Worm (Caenorhabditis elegans) whole organism, L2 larva: ENCODE data around the gene srj-38.

Source experiments
- ZK546.5 ChIP-seq: sonication (generic microtip); optimal IDR thresholded peaks from 2 replicates; lab custom pipeline; 2017; ENCODE audit warnings: missing biosample characterization, missing genetic modification characterization
- elt-3 ChIP-seq: sonication (generic microtip); optimal IDR thresholded peaks from 2 replicates; lab custom pipeline; 2017; ENCODE audit warnings: missing biosample characterization, missing genetic modification characterization
- fos-1 ChIP-seq: fragments of 150-350 bp; optimal IDR thresholded peaks from 2 replicates; lab custom pipeline; 2014; ENCODE audit warnings: missing biosample characterization, missing genetic modification characterization
- lin-39 ChIP-seq: fragments of 150-350 bp; optimal IDR thresholded peaks from 2 replicates; lab custom pipeline; 2014; ENCODE audit warnings: missing biosample characterization, missing genetic modification reagents, missing genetic modification characterization
- nhr-10 ChIP-seq: sonication (generic microtip); optimal IDR thresholded peaks from 2 replicates; lab custom pipeline; 2017; ENCODE audit warnings: missing biosample characterization, missing genetic modification characterization
- snpc-4 ChIP-seq: fragments of 150-350 bp; optimal IDR thresholded peaks from 2 replicates; lab custom pipeline; 2014; ENCODE audit warnings: missing biosample characterization, missing genetic modification characterization
- unc-62 ChIP-seq: fragments of 150-350 bp; optimal IDR thresholded peaks from 2 replicates; lab custom pipeline; 2014; ENCODE audit warnings: missing biosample characterization, missing genetic modification reagents, missing genetic modification characterization

DNA sequence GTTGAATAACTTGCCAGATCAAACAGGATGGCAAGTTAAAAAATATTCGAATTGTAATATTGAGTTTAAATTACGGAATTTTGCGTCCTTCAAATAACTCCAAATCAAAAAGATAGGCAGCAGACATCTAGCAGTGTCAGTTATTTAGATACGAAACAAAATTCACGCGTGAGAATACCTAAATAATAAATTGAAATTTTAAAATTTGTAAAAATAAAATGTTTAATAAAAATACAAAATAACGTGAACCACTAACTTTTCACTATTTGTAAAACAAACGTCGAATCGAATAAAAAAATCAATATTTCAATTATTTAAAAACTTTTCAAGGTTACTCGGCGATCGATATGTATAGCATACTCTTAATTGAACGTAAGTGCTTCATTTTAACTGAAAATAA lies 8.3 kb downstream of the srj-38 start, which contains the start of gene T02B11.9:
- TF ChIP-seq unc-62 (GFP tag; lab: Kevin White, UChicago) (no peak), snpc-4 (tag; lab: Kevin White, UChicago) (no peak), lin-39 (tag; lab: Kevin White, UChicago) (no peak), elt-3 (tag; lab: Kevin White, UChicago) (no peak), ZK546.5 (no peak), fos-1 (tag; lab: Kevin White, UChicago) (no peak), nhr-10 (tag; lab: Kevin White, UChicago) (no peak)
